Worm (Caenorhabditis elegans): ENCODE data around the gene F58G1.7.

The F58G1.7 gene

DNA sequence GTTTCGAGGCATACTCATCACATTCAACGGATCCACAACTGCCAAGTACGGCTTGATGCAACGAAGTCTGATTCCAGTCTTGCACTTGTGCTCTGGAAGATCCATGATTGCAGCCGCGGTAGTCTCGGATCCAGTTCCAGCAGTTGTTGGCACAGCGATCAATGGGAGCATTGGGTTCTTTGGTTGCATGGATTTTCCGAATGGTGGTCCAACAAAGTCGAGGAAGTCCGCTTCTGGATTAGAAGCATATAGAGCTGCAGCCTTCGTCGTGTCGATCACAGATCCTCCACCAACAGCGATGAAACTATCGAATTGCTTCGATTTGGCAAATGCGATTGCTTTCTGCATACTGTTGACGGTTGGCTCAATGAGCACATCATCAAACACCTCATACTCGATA, 47.3 kb upstream of the F58G1.7 start:
- TF ChIP-seq ama-1 (optimal IDR thresholded peaks at IDR 0.05) (no peak), hlh-15 (tag; optimal IDR thresholded peaks at IDR 0.05) (no peak), ttx-3 (tag; optimal IDR thresholded peaks at IDR 0.05) (no peak), nfya-1 (tag; optimal IDR thresholded peaks at IDR 0.05) (no peak), pax-1 (tag; optimal IDR thresholded peaks at IDR 0.05) (no peak), odd-2 (tag; optimal IDR thresholded peaks at IDR 0.05) (no peak), lin-11 (tag; optimal IDR thresholded peaks at IDR 0.05) (no peak)

DNA sequence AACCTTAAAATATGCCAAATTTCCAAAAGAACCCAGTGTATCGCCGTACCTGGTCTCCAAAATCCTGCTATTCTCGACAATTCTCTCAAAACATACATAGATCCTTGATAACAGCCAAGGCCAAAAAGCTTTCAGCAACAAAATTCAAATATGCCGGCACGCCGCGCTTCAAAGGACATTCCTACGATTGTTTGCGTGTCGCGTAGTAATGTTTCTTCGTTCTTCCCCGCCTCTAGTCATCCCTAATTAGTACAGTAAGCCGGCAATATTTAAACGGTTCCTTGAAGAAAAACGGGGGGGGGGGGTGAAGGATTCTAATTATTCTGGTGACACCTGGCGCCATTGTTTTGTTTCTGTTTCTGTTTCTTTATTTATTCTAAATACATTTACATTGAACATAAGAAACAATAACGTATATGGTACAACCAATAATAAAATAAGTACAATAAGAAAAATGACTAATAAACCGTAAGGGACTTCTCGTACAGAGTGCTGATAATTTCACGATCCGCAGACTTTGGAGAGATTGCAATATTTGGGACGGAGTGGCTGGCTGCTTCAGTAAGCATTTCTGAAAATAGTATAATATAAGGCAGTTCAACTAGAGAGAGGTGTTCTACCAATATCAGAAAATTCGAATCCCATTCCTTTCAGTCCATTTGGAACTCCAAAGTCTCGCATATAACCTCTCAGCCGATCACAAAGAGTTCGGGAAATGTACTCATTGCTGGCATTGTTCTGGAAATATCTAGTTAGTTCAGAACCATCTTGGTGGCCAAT, 46.1 kb upstream of the F58G1.7 start:
- no peak for TF ChIP-seq tbx-2 (tag; optimal IDR thresholded peaks at IDR 0.05)
- TF ChIP-seq elt-2 (tag; optimal IDR thresholded peaks at IDR 0.05), result no peak
- TF ChIP-seq ceh-9 (tag; optimal IDR thresholded peaks at IDR 0.05), result no peak
- TF ChIP-seq ceh-2 (tag; optimal IDR thresholded peaks at IDR 0.05), result no peak

ce11 chrII:12992980-12993379, 44.9 kb upstream of the F58G1.7 start:
- no peak for TF ChIP-seq ceh-6 (GFP tag; optimal IDR thresholded peaks at IDR 0.05)
- peak; percentile 12 for TF ChIP-seq ama-1 (optimal IDR thresholded peaks at IDR 0.05)

- TF ChIP-seq unc-86 (tag; optimal IDR thresholded peaks at IDR 0.05), result no peak
- TF ChIP-seq elt-2 (tag; optimal IDR thresholded peaks at IDR 0.05), result no peak
- no peak for TF ChIP-seq ceh-19 (GFP tag; optimal IDR thresholded peaks at IDR 0.05)
- TF ChIP-seq K09A11.1 (tag; optimal IDR thresholded peaks at IDR 0.05; ENCODE audit: insufficient read depth), result no peak
- TF ChIP-seq K02D7.2 (tag; optimal IDR thresholded peaks at IDR 0.05), result no peak
- TF ChIP-seq ets-4 (tag; optimal IDR thresholded peaks at IDR 0.05), result no peak
- TF ChIP-seq ceh-22 (tag; optimal IDR thresholded peaks at IDR 0.05), result no peak
- no peak for TF ChIP-seq mec-3 (tag; optimal IDR thresholded peaks at IDR 0.05; ENCODE audit: borderline replicate concordance)
- TF ChIP-seq T23F11.4 (GFP tag; optimal IDR thresholded peaks at IDR 0.05), result no peak
- TF ChIP-seq ref-2 (tag; optimal IDR thresholded peaks at IDR 0.05), result no peak
- TF ChIP-seq elt-4 (tag; optimal IDR thresholded peaks at IDR 0.05), result no peak
- TF ChIP-seq ceh-45 (GFP tag; IDR thresholded peaks at IDR 0.05), result no peak
- TF ChIP-seq C38D4.7 (GFP tag; optimal IDR thresholded peaks at IDR 0.05), result no peak
Measured at ce11 chrII:12992193-12992592, 44.1 kb upstream of the F58G1.7 start.

- no peak for TF ChIP-seq npax-4 (tag; optimal IDR thresholded peaks at IDR 0.05)
- TF ChIP-seq ceh-45 (GFP tag; IDR thresholded peaks at IDR 0.05), result no peak
- no peak for TF ChIP-seq elt-2 (tag; optimal IDR thresholded peaks at IDR 0.05)
- no peak for TF ChIP-seq sox-2 (GFP tag; IDR thresholded peaks at IDR 0.05)
- no peak for TF ChIP-seq ceh-14 (tag; optimal IDR thresholded peaks at IDR 0.05)
- TF ChIP-seq ama-1 (optimal IDR thresholded peaks at IDR 0.05), result no peak
- TF ChIP-seq C38D4.7 (GFP tag; optimal IDR thresholded peaks at IDR 0.05), result no peak
- no peak for TF ChIP-seq unc-3 (GFP tag; conservative IDR thresholded peaks at IDR 0.05)
- TF ChIP-seq unc-3 (tag; optimal IDR thresholded peaks at IDR 0.05), result no peak
Measured at ce11 chrII:12991594-12991993, 43.5 kb upstream of the F58G1.7 start.

- TF ChIP-seq tbx-2 (tag; optimal IDR thresholded peaks at IDR 0.05) (no peak), eyg-1 (tag; optimal IDR thresholded peaks at IDR 0.05) (no peak), C08G9.2 (tag; optimal IDR thresholded peaks at IDR 0.05) (no peak)
Measured at ce11 chrII:12990964-12991593, 43.0 kb upstream of the F58G1.7 start.

Data from whole organism, late embryonic.